Fruit fly (Drosophila melanogaster) whole organism, embryonic: ENCODE measurements around the gene CG31817.
A peak's percentile ranks its signal among the peaks of the same experiment; 100 is the strongest.

Source experiments
- Awh ChIP-seq: fragments of 200-800 bp; sonication (Bioruptor generic); IDR thresholded peaks from 2 replicates; pipeline ENCODE4, ENCODE4 v1.3.6; 2022; ENCODE audit warnings: missing biosample characterization, missing genetic modification characterization
- Bdp1 ChIP-seq: fragments of 200-800 bp; sonication (Bioruptor generic); optimal IDR thresholded peaks from 3 replicates; lab custom pipeline; 2016; ENCODE audit warnings: missing biosample characterization, missing genetic modification characterization
- CG10321 ChIP-seq: fragments of 200-800 bp; sonication (Bioruptor generic); IDR thresholded peaks from 2 replicates; pipeline ENCODE4 v1.3.6; 2022; ENCODE audit warnings: missing biosample characterization, missing genetic modification characterization
- CG10565 ChIP-seq: fragments of 200-800 bp; sonication (Bioruptor generic); optimal IDR thresholded peaks from 3 replicates; lab custom pipeline; 2016; ENCODE audit warnings: missing biosample characterization, mild to moderate bottlenecking, missing genetic modification characterization
- CG12769 ChIP-seq: fragments of 200-800 bp; sonication (Bioruptor generic); optimal IDR thresholded peaks from 2 replicates; lab custom pipeline; 2019; ENCODE audit warnings: missing biosample characterization, mild to moderate bottlenecking, missing genetic modification characterization, moderate library complexity
- CG13424 ChIP-seq: fragments of 200-800 bp; sonication (Bioruptor generic); optimal IDR thresholded peaks from 2 replicates; lab custom pipeline; 2019; ENCODE audit warnings: missing biosample characterization, mild to moderate bottlenecking, missing genetic modification characterization, moderate library complexity
- CG1529 ChIP-seq: fragments of 200-800 bp; sonication (Bioruptor generic); optimal IDR thresholded peaks from 3 replicates; lab custom pipeline; 2018; ENCODE audit warnings: missing biosample characterization, missing genetic modification characterization
- CG16815 ChIP-seq: fragments of 200-800 bp; sonication (Bioruptor generic); optimal IDR thresholded peaks from 3 replicates; lab custom pipeline; 2017; ENCODE audit warnings: missing biosample characterization, mild to moderate bottlenecking, missing genetic modification characterization
- CG17912 ChIP-seq: fragments of 200-800 bp; sonication (Bioruptor generic); optimal IDR thresholded peaks from 2 replicates; lab custom pipeline; 2018; ENCODE audit warnings: missing biosample characterization, mild to moderate bottlenecking, missing genetic modification characterization
- CG1792 ChIP-seq: fragments of 200-800 bp; sonication (Bioruptor generic); optimal IDR thresholded peaks from 2 replicates; lab custom pipeline; 2016; ENCODE audit warnings: missing biosample characterization, missing genetic modification characterization
- CG18476 ChIP-seq: fragments of 200-800 bp; sonication (Bioruptor generic); optimal IDR thresholded peaks from 2 replicates; lab custom pipeline; 2016; ENCODE audit warnings: missing biosample characterization, mild to moderate bottlenecking, missing genetic modification characterization
- CG2889 ChIP-seq: fragments of 200-800 bp; sonication (Bioruptor generic); IDR thresholded peaks from 3 replicates; pipeline ENCODE4 v1.3.6; 2022; ENCODE audit warnings: missing biosample characterization, missing genetic modification characterization
- CG34224 ChIP-seq: fragments of 200-800 bp; sonication (Bioruptor generic); IDR thresholded peaks from 3 replicates; pipeline ENCODE4 v1.3.6; 2022; ENCODE audit warnings: missing biosample characterization, missing genetic modification characterization; ENCODE audit not compliant: partially characterized antibody
- CG34376 ChIP-seq: fragments of 200-800 bp; sonication (Bioruptor generic); optimal IDR thresholded peaks from 2 replicates; lab custom pipeline; 2018; ENCODE audit warnings: missing biosample characterization, mild to moderate bottlenecking, missing genetic modification characterization
- CG43689 ChIP-seq: fragments of 200-800 bp; sonication (Bioruptor generic); IDR thresholded peaks from 2 replicates; pipeline ENCODE4 v1.3.6; 2022; ENCODE audit warnings: missing biosample characterization, missing genetic modification characterization
- CG6272 ChIP-seq: fragments of 200-800 bp; sonication (Bioruptor generic); IDR thresholded peaks from 2 replicates; pipeline ENCODE4 v1.3.6; 2022; ENCODE audit warnings: missing biosample characterization, missing genetic modification characterization
- CG6854 ChIP-seq: fragments of 200-800 bp; sonication (Bioruptor generic); optimal IDR thresholded peaks from 3 replicates; lab custom pipeline; 2017; ENCODE audit warnings: missing biosample characterization, mild to moderate bottlenecking, missing genetic modification characterization
- CG8765 ChIP-seq: fragments of 200-800 bp; sonication (Bioruptor generic); IDR thresholded peaks from 2 replicates; pipeline ENCODE4 v1.3.6; 2022; ENCODE audit warnings: missing biosample characterization, missing genetic modification characterization
- Ets65A ChIP-seq: fragments of 200-800 bp; sonication (Bioruptor generic); peaks from one replicate; lab custom pipeline; 2016; ENCODE audit warnings: missing biosample characterization, missing genetic modification characterization
- Fer2 ChIP-seq: fragments of 200-800 bp; sonication (Bioruptor generic); optimal IDR thresholded peaks from 2 replicates; lab custom pipeline; 2018; ENCODE audit warnings: missing biosample characterization, mild to moderate bottlenecking, missing genetic modification characterization, moderate library complexity
- H2.0 ChIP-seq: fragments of 200-800 bp; sonication (Bioruptor generic); IDR thresholded peaks from 2 replicates; pipeline ENCODE4 v1.3.6; 2022; ENCODE audit warnings: missing biosample characterization, missing genetic modification characterization
- HLHmδ ChIP-seq: fragments of 200-800 bp; sonication (Bioruptor generic); optimal IDR thresholded peaks from 2 replicates; lab custom pipeline; 2018; ENCODE audit warnings: missing biosample characterization, mild to moderate bottlenecking, missing genetic modification characterization, moderate library complexity
- Hmr ChIP-seq: fragments of 200-800 bp; sonication (Bioruptor generic); optimal IDR thresholded peaks from 3 replicates; lab custom pipeline; 2017; ENCODE audit warnings: mild to moderate bottlenecking, missing biosample characterization, missing genetic modification reagents, missing genetic modification characterization
- Hr39 ChIP-seq: fragments of >200 bp; optimal IDR thresholded peaks from 2 replicates; lab custom pipeline; 2017
- Lim3 ChIP-seq: fragments of 200-800 bp; sonication (Bioruptor generic); IDR thresholded peaks from 2 replicates; pipeline ENCODE4 v1.3.6; 2022; ENCODE audit warnings: missing biosample characterization, missing genetic modification characterization
- MBD-R2 ChIP-seq: fragments of 200-800 bp; sonication (Bioruptor generic); IDR thresholded peaks from 2 replicates; pipeline ENCODE4 v1.3.6; 2022; ENCODE audit warnings: missing biosample characterization, missing genetic modification characterization
- MTF-1 ChIP-seq: fragments of 200-800 bp; sonication (Bioruptor generic); optimal IDR thresholded peaks from 2 replicates; lab custom pipeline; 2018; ENCODE audit warnings: missing biosample characterization, mild to moderate bottlenecking, missing genetic modification characterization, borderline replicate concordance
- Max ChIP-seq: fragments of 200-800 bp; sonication (Bioruptor generic); optimal IDR thresholded peaks from 2 replicates; lab custom pipeline; 2016; ENCODE audit warnings: missing biosample characterization, mild to moderate bottlenecking, missing genetic modification characterization
- Oli ChIP-seq: fragments of 200-800 bp; sonication (Bioruptor generic); optimal IDR thresholded peaks from 2 replicates; lab custom pipeline; 2018; ENCODE audit warnings: missing biosample characterization, mild to moderate bottlenecking, missing genetic modification characterization, moderate library complexity
- Poxn ChIP-seq: fragments of 200-800 bp; sonication (Bioruptor generic); IDR thresholded peaks from 2 replicates; pipeline ENCODE4 v1.3.6; 2022; ENCODE audit warnings: missing biosample characterization, missing genetic modification characterization
- Ravus ChIP-seq: fragments of 200-800 bp; sonication (Bioruptor generic); IDR thresholded peaks from 2 replicates; pipeline ENCODE4 v1.3.6; 2022; ENCODE audit warnings: missing biosample characterization, missing genetic modification characterization
- Sry-δ ChIP-seq: fragments of 200-800 bp; sonication (Bioruptor generic); optimal IDR thresholded peaks from 2 replicates; lab custom pipeline; 2016; ENCODE audit warnings: missing biosample characterization, missing genetic modification characterization
- Usf ChIP-seq: fragments of 200-800 bp; sonication (Bioruptor generic); optimal IDR thresholded peaks from 2 replicates; lab custom pipeline; 2017; ENCODE audit warnings: missing genotype, missing biosample characterization, missing genetic modification characterization
- al ChIP-seq: fragments of 200-800 bp; sonication (Bioruptor generic); IDR thresholded peaks from 2 replicates; pipeline ENCODE4 v1.3.6; 2022; ENCODE audit warnings: missing biosample characterization, missing genetic modification characterization
- ase ChIP-seq: fragments of 200-800 bp; sonication (Bioruptor generic); IDR thresholded peaks from 3 replicates; pipeline ENCODE4 v1.3.6; 2022; ENCODE audit warnings: missing biosample characterization, missing genetic modification characterization
- az2 ChIP-seq: fragments of 200-800 bp; sonication (Bioruptor generic); optimal IDR thresholded peaks from 3 replicates; lab custom pipeline; 2016; ENCODE audit warnings: missing biosample characterization, missing genetic modification characterization
- caup ChIP-seq: fragments of 200-800 bp; sonication (Bioruptor generic); optimal IDR thresholded peaks from 3 replicates; lab custom pipeline; 2017; ENCODE audit warnings: missing biosample characterization, mild to moderate bottlenecking, missing genetic modification characterization, moderate library complexity; ENCODE audit not compliant: severe bottlenecking
- danr ChIP-seq: fragments of 200-800 bp; sonication (Bioruptor generic); IDR thresholded peaks from 2 replicates; pipeline ENCODE4 v1.3.6; 2022; ENCODE audit warnings: missing biosample characterization, missing genetic modification characterization
- fu2 ChIP-seq: fragments of 200-800 bp; sonication (Bioruptor generic); optimal IDR thresholded peaks from 2 replicates; lab custom pipeline; 2016; ENCODE audit warnings: missing biosample characterization, missing genetic modification characterization
- gce ChIP-seq: fragments of 200-800 bp; sonication (Bioruptor generic); IDR thresholded peaks from 3 replicates; pipeline ENCODE4 v1.3.6; 2022; ENCODE audit warnings: missing biosample characterization, missing genetic modification characterization
- gro ChIP-seq: fragments of 200-800 bp; sonication (Bioruptor generic); optimal IDR thresholded peaks from 2 replicates; lab custom pipeline; 2016; ENCODE audit warnings: missing biosample characterization, missing genetic modification characterization
- jigr1 ChIP-seq: fragments of 200-800 bp; sonication (Bioruptor generic); IDR thresholded peaks from 3 replicates; pipeline ENCODE4 v1.3.6; 2022; ENCODE audit warnings: missing biosample characterization, missing genetic modification characterization
- kah ChIP-seq: fragments of 200-800 bp; sonication (Bioruptor generic); optimal IDR thresholded peaks from 2 replicates; lab custom pipeline; 2018; ENCODE audit warnings: missing biosample characterization, mild to moderate bottlenecking, missing genetic modification characterization
- peb ChIP-seq: fragments of 200-800 bp; sonication (Bioruptor generic); IDR thresholded peaks from 2 replicates; pipeline ENCODE4 v1.3.6; 2022; ENCODE audit warnings: missing biosample characterization, missing genetic modification characterization
- prd ChIP-seq, 3 experiments: fragments of >200 bp in 2 of 3; fragments of 200-800 bp in 1 of 3; sonication (Bioruptor generic) in 1 of 3; optimal IDR thresholded peaks in 2 of 3; IDR thresholded peaks in 1 of 3; 2 replicates in 2 of 3; 3 replicates in 1 of 3; pipeline versions ENCODE4 v1.3.6 to Lab custom; 2017 to 2022; ENCODE audit warnings: missing biosample characterization in 1 of 3, missing genetic modification characterization in 1 of 3
- ranshi ChIP-seq: fragments of 200-800 bp; sonication (Bioruptor generic); IDR thresholded peaks from 2 replicates; pipeline ENCODE4 v1.3.6; 2022; ENCODE audit warnings: missing biosample characterization, missing genetic modification characterization
- ttk ChIP-seq: fragments of 200-800 bp; sonication (Bioruptor generic); IDR thresholded peaks from 2 replicates; pipeline ENCODE4 v2.1.2; 2022; ENCODE audit warnings: missing biosample characterization, missing genetic modification characterization
- tup ChIP-seq: fragments of 200-800 bp; sonication (Bioruptor generic); optimal IDR thresholded peaks from 2 replicates; lab custom pipeline; 2016; ENCODE audit warnings: missing biosample characterization, mild to moderate bottlenecking, missing genetic modification characterization, moderate library complexity
- unpg ChIP-seq: fragments of 200-800 bp; sonication (Bioruptor generic); optimal IDR thresholded peaks from 3 replicates; lab custom pipeline; 2018; ENCODE audit warnings: missing biosample characterization, mild to moderate bottlenecking, missing genetic modification characterization, moderate library complexity
- vfl ChIP-seq: fragments of 200-800 bp; sonication (Bioruptor generic); optimal IDR thresholded peaks from 2 replicates; lab custom pipeline; 2016; ENCODE audit warnings: missing biosample characterization, missing genetic modification characterization
- z ChIP-seq: fragments of 200-800 bp; sonication (Bioruptor generic); IDR thresholded peaks from 3 replicates; pipeline ENCODE4 v1.3.6; 2022; ENCODE audit warnings: missing biosample characterization, missing genetic modification characterization

Gene CG31817

dm6 chr2L:16285692-16286359 lies 51.9 kb downstream of the CG31817 start (continued):
- TF ChIP-seq Poxn (GFP tag; lab: Robert Waterston, UW) (no peak), danr (GFP tag; lab: Robert Waterston, UW) (no peak), kah (GFP tag; lab: Kevin White, UChicago) (peak; percentile 68), peb (no peak), jigr1 (no peak), ase (GFP tag; lab: Robert Waterston, UW) (no peak), CG13424 (tag; lab: Kevin White, UChicago) (peak; percentile 87), Ets65A (peak; percentile 97), Awh (no peak), caup (peak; percentile 82), CG10321 (GFP tag; lab: Robert Waterston, UW) (no peak), Max (GFP tag; lab: Kevin White, UChicago) (peak; percentile 85), ttk (no peak), CG8765 (no peak), al (no peak), H2.0 (GFP tag; lab: Robert Waterston, UW) (no peak), gro (GFP tag; lab: Kevin White, UChicago) (peak; percentile 86), CG34224 (GFP tag; lab: Robert Waterston, UW) (no peak), Lim3 (no peak), Bdp1 (GFP tag; lab: Kevin White, UChicago) (peak; percentile 76), Sry-δ (GFP tag; lab: Kevin White, UChicago) (peak; percentile 20), prd (optimal IDR thresholded peaks at IDR 0.05; lab: Kevin White, UChicago) (no peak), prd (GFP tag; IDR thresholded peaks at IDR 0.05; lab: Robert Waterston, UW) (no peak), CG10565 (GFP tag; lab: Kevin White, UChicago) (no peak), CG17912 (GFP tag; lab: Kevin White, UChicago) (peak; percentile 35), MTF-1 (peak; percentile 67), fu2 (peak; percentile 80), CG2889 (GFP tag; lab: Robert Waterston, UW) (no peak), CG6854 (GFP tag; lab: Kevin White, UChicago) (peak; percentile 84), gce (no peak), HLHmδ (GFP tag; lab: Kevin White, UChicago) (no peak), Ravus (GFP tag; lab: Robert Waterston, UW) (no peak), MBD-R2 (GFP tag; lab: Robert Waterston, UW) (no peak), z (GFP tag; lab: Robert Waterston, UW) (no peak), az2 (GFP tag; lab: Kevin White, UChicago) (peak; percentile 86), CG6272 (GFP tag; lab: Robert Waterston, UW) (peak; percentile 60), unpg (peak; percentile 94), CG16815 (peak; percentile 78), CG34376 (GFP tag; lab: Kevin White, UChicago) (no peak), Usf (GFP tag; lab: Kevin White, UChicago) (peak; percentile 74), CG1792 (GFP tag; lab: Kevin White, UChicago) (peak; percentile 74), CG12769 (tag; lab: Kevin White, UChicago) (peak; percentile 92), Hr39 (no peak), CG18476 (GFP tag; lab: Kevin White, UChicago) (peak; percentile 84), Oli (tag; lab: Kevin White, UChicago) (peak; percentile 91), vfl (GFP tag; lab: Kevin White, UChicago) (peak; percentile 79), ranshi (GFP tag; lab: Robert Waterston, UW) (no peak), CG1529 (GFP tag; lab: Kevin White, UChicago) (peak; percentile 73), Hmr (GFP tag; lab: Kevin White, UChicago) (peak; percentile 76), Fer2 (tag; lab: Kevin White, UChicago) (peak; percentile 58), CG43689 (no peak), tup (peak; percentile 51)
